Worm (Caenorhabditis elegans) whole organism, late embryonic: ENCODE results near the gene Y43F8C.23.

Experiments used
- C38D4.7 ChIP-seq: fragments of 200-800 bp; sonication (Bioruptor generic); optimal IDR thresholded peaks from 2 replicates; lab custom pipeline; 2018; ENCODE audit warnings: mild to moderate bottlenecking, missing genetic modification characterization, moderate library complexity, missing compliant biosample characterization
- ama-1 ChIP-seq: fragments of 150-350 bp; optimal IDR thresholded peaks from 2 replicates; lab custom pipeline; 2014
- ceh-2 ChIP-seq: sonication (generic microtip); optimal IDR thresholded peaks from 2 replicates; lab custom pipeline; 2016; ENCODE audit warnings: missing genotype, missing genetic modification characterization, missing compliant biosample characterization
- ceh-22 ChIP-seq: sonication (generic microtip); optimal IDR thresholded peaks from 2 replicates; lab custom pipeline; 2017; ENCODE audit warnings: missing biosample characterization, missing genetic modification characterization
- fax-1 ChIP-seq: sonication (generic microtip); optimal IDR thresholded peaks from 2 replicates; lab custom pipeline; 2016; ENCODE audit warnings: missing genotype, missing genetic modification characterization, missing compliant biosample characterization
- fkh-10 ChIP-seq: fragments of 150-350 bp; optimal IDR thresholded peaks from 2 replicates; lab custom pipeline; 2014; ENCODE audit warnings: missing biosample characterization, missing genetic modification reagents, missing genetic modification characterization
- hlh-8 ChIP-seq: sonication (generic microtip); optimal IDR thresholded peaks from 2 replicates; lab custom pipeline; 2016; ENCODE audit warnings: missing genotype, missing genetic modification characterization, missing compliant biosample characterization
- madf-2 ChIP-seq: sonication (generic microtip); optimal IDR thresholded peaks from 2 replicates; lab custom pipeline; 2017; ENCODE audit warnings: missing genetic modification characterization, missing compliant biosample characterization
- nhr-11 ChIP-seq: fragments of 150-350 bp; optimal IDR thresholded peaks from 2 replicates; lab custom pipeline; 2014; ENCODE audit warnings: missing biosample characterization, missing genetic modification characterization
- rnt-1 ChIP-seq: sonication (generic microtip); optimal IDR thresholded peaks from 2 replicates; lab custom pipeline; 2016; ENCODE audit warnings: missing genetic modification characterization, missing compliant biosample characterization
- tbx-7 ChIP-seq: sonication (generic microtip); optimal IDR thresholded peaks from 2 replicates; lab custom pipeline; 2016; ENCODE audit warnings: missing genotype, missing genetic modification characterization, missing compliant biosample characterization
- unc-42 ChIP-seq: sonication (generic microtip); optimal IDR thresholded peaks from 2 replicates; lab custom pipeline; 2016; ENCODE audit warnings: missing genotype, missing genetic modification characterization, missing compliant biosample characterization
- unc-55 ChIP-seq: sonication (generic microtip); optimal IDR thresholded peaks from 2 replicates; lab custom pipeline; 2017; ENCODE audit warnings: missing biosample characterization, missing genetic modification reagents, missing genetic modification characterization
- unc-86 ChIP-seq: sonication (generic microtip); optimal IDR thresholded peaks from 2 replicates; lab custom pipeline; 2016; ENCODE audit warnings: missing genetic modification characterization, missing compliant biosample characterization

- TF ChIP-seq unc-55 (GFP tag; lab: Kevin White, UChicago) (no peak), unc-86 (no peak), unc-42 (no peak), ceh-2 (tag; lab: Kevin White, UChicago) (no peak), C38D4.7 (GFP tag; lab: Kevin White, UChicago) (no peak), ceh-22 (tag; lab: Kevin White, UChicago) (no peak), rnt-1 (no peak), fkh-10 (GFP tag; lab: Kevin White, UChicago) (no peak), madf-2 (no peak), fax-1 (no peak), ama-1 (lab: Kevin White, UChicago) (no peak), nhr-11 (tag; lab: Kevin White, UChicago) (no peak), hlh-8 (tag; lab: Kevin White, UChicago) (no peak), tbx-7 (no peak)
Measured at ce11 chrV:19744210-19744609, 32.7 kb upstream of the Y43F8C.23 start.
